Fruit fly (Drosophila melanogaster): ENCODE results near the gene jp.
A peak's percentile ranks its signal among the peaks of the same experiment; 100 is the strongest.

Gene jp

dm6 chr2L:9576269-9576933 is 9.9 kb upstream of the jp start, which contains the start of gene Mtpalpha (continued):
- TF ChIP-seq CHES-1-like (GFP tag; optimal IDR thresholded peaks at IDR 0.05): peak; percentile 23
- no peak for TF ChIP-seq B-H1 (GFP tag; IDR thresholded peaks at IDR 0.05)
- no peak for TF ChIP-seq h (optimal IDR thresholded peaks at IDR 0.05)
- TF ChIP-seq CG11093 (GFP tag; IDR thresholded peaks at IDR 0.05): no peak
- TF ChIP-seq bbx (GFP tag; IDR thresholded peaks at IDR 0.05; ENCODE audit: partially characterized antibody): peak; percentile 12; the same call in 1 of the 2 replicates
- peak; percentile 26 for TF ChIP-seq caup (GFP tag; optimal IDR thresholded peaks at IDR 0.05; ENCODE audit: severe bottlenecking)
- 0 out of 2 replicates have a peak, but pooled peaks have one; percentile 7 for TF ChIP-seq CG14441 (GFP tag; IDR thresholded peaks at IDR 0.05)
- TF ChIP-seq D19A (tag; optimal IDR thresholded peaks at IDR 0.05): no peak
- no peak for TF ChIP-seq Lpt (GFP tag; optimal IDR thresholded peaks at IDR 0.05)
- no peak for TF ChIP-seq CG17568 (GFP tag; optimal IDR thresholded peaks at IDR 0.05)
- TF ChIP-seq Usf (GFP tag; optimal IDR thresholded peaks at IDR 0.05): no peak
- no peak for TF ChIP-seq CG8281 (tag; optimal IDR thresholded peaks at IDR 0.05)
- peak; percentile 89 for TF ChIP-seq Med (GFP tag)
- TF ChIP-seq D19B (GFP tag; optimal IDR thresholded peaks at IDR 0.05): no peak
- peak; percentile 34 for TF ChIP-seq CG10462 (GFP tag; optimal IDR thresholded peaks at IDR 0.05)
- no peak for TF ChIP-seq Scr (GFP tag; IDR thresholded peaks at IDR 0.05; ENCODE audit: partially characterized antibody)
- TF ChIP-seq zfh2 (GFP tag; optimal IDR thresholded peaks at IDR 0.05): peak; percentile 9
- TF ChIP-seq cad (GFP tag; optimal IDR thresholded peaks at IDR 0.05): no peak
- no peak for TF ChIP-seq ftz-f1 (GFP tag; optimal IDR thresholded peaks at IDR 0.05)
- no peak for TF ChIP-seq hth (optimal IDR thresholded peaks at IDR 0.05)
- no peak for TF ChIP-seq CG3281 (GFP tag; optimal IDR thresholded peaks at IDR 0.05)
- TF ChIP-seq psq (GFP tag; optimal IDR thresholded peaks at IDR 0.05): no peak
- no peak for TF ChIP-seq fru (optimal IDR thresholded peaks at IDR 0.05)
- no peak for TF ChIP-seq CG18619 (GFP tag; optimal IDR thresholded peaks at IDR 0.05)
- TF ChIP-seq tin (GFP tag; optimal IDR thresholded peaks at IDR 0.05): peak; percentile 47
- TF ChIP-seq CG12071 (GFP tag; optimal IDR thresholded peaks at IDR 0.05): no peak
- peak; percentile 48 for TF ChIP-seq CG12155 (GFP tag; optimal IDR thresholded peaks at IDR 0.05)
- TF ChIP-seq run (tag; optimal IDR thresholded peaks at IDR 0.05): no peak
- no peak for TF ChIP-seq Bteb2 (GFP tag; optimal IDR thresholded peaks at IDR 0.05)
- no peak for TF ChIP-seq CG13123 (GFP tag; optimal IDR thresholded peaks at IDR 0.05)
- TF ChIP-seq CG1602 (GFP tag; optimal IDR thresholded peaks at IDR 0.05): peak; percentile 28
- no peak for TF ChIP-seq ewg (GFP tag; optimal IDR thresholded peaks at IDR 0.05)
- no peak for TF ChIP-seq PHDP (tag; optimal IDR thresholded peaks at IDR 0.05)
- no peak for TF ChIP-seq sc (optimal IDR thresholded peaks at IDR 0.05)
- no peak for TF ChIP-seq sc (GFP tag; optimal IDR thresholded peaks at IDR 0.05)
- TF ChIP-seq Camta (GFP tag; optimal IDR thresholded peaks at IDR 0.05): no peak
- TF ChIP-seq CG14965 (GFP tag; optimal IDR thresholded peaks at IDR 0.05; ENCODE audit: borderline replicate concordance): no peak
- TF ChIP-seq CG31388 (GFP tag; optimal IDR thresholded peaks at IDR 0.05): no peak
- TF ChIP-seq br (optimal IDR thresholded peaks at IDR 0.05): no peak
- TF ChIP-seq CG4328 (GFP tag; optimal IDR thresholded peaks at IDR 0.05): no peak
- TF ChIP-seq Ada2b (GFP tag; IDR thresholded peaks at IDR 0.05): no peak
- no peak for TF ChIP-seq en (GFP tag; optimal IDR thresholded peaks at IDR 0.05)
- no peak for TF ChIP-seq her (GFP tag; optimal IDR thresholded peaks at IDR 0.05)
- peak; percentile 47 for TF ChIP-seq ssp (GFP tag; IDR thresholded peaks at IDR 0.05)
- TF ChIP-seq CG3838 (GFP tag; optimal IDR thresholded peaks at IDR 0.05): peak; percentile 84
- peak; percentile 0 for TF ChIP-seq CrebB (tag; optimal IDR thresholded peaks at IDR 0.05)
- TF ChIP-seq tx (GFP tag; optimal IDR thresholded peaks at IDR 0.05): no peak
- peak; percentile 9 to 44 for TF ChIP-seq dpn (GFP tag; optimal IDR thresholded peaks at IDR 0.05)
- peak; percentile 32 to 77 for TF ChIP-seq Pdp1 (GFP tag; optimal IDR thresholded peaks at IDR 0.05)
- TF ChIP-seq ro (GFP tag; IDR thresholded peaks at IDR 0.05): no peak
- TF ChIP-seq CG3847 (GFP tag; IDR thresholded peaks at IDR 0.05): peak; percentile 50; the same call in 1 of the 2 replicates
- peak; percentile 34 for TF ChIP-seq Side (GFP tag; optimal IDR thresholded peaks at IDR 0.05)

Measured in whole organism, embryonic.